Worm (Caenorhabditis elegans) whole organism, L1 larva: Measurements from ENCODE around the gene twk-4.

Experiments used
- ceh-63 ChIP-seq: fragments of 200-800 bp; sonication (Bioruptor generic); optimal IDR thresholded peaks from 2 replicates; lab custom pipeline; 2018; ENCODE audit warnings: mild to moderate bottlenecking, missing genetic modification characterization, missing compliant biosample characterization
- ceh-88 ChIP-seq: fragments of 200-800 bp; sonication (Bioruptor generic); IDR thresholded peaks from 2 replicates; pipeline ENCODE4 v1.3.6; 2022; ENCODE audit warnings: missing genetic modification characterization, missing compliant biosample characterization
- ceh-90 ChIP-seq: sonication (generic microtip); optimal IDR thresholded peaks from 2 replicates; lab custom pipeline; 2016; ENCODE audit warnings: missing genetic modification characterization, missing compliant biosample characterization
- ces-1 ChIP-seq: fragments of 150-350 bp; optimal IDR thresholded peaks from 2 replicates; lab custom pipeline; 2014; ENCODE audit warnings: missing biosample characterization, missing genetic modification reagents, missing genetic modification characterization
- dpl-1 ChIP-seq, 3 experiments: fragments of 150-350 bp in 2 of 3; sonication (generic microtip) in 1 of 3; optimal IDR thresholded peaks; 2 replicates each; lab custom pipeline; 2014 to 2017; ENCODE audit warnings: missing biosample characterization in 3 of 3, missing genetic modification characterization in 3 of 3, missing genetic modification reagents in 3 of 3
- efl-1 ChIP-seq, 4 experiments: fragments of 150-350 bp; optimal IDR thresholded peaks in 3 of 4; peaks in 1 of 4; 1 replicate in 1 of 4; 2 replicates in 3 of 4; lab custom pipeline; 2014; ENCODE audit warnings: missing biosample characterization in 2 of 4, missing genetic modification characterization in 2 of 4, missing genetic modification reagents in 2 of 4
- egl-13 ChIP-seq: sonication (generic microtip); optimal IDR thresholded peaks from 2 replicates; lab custom pipeline; 2016; ENCODE audit warnings: missing genotype, missing genetic modification reagents, missing genetic modification characterization, missing compliant biosample characterization
- elt-2 ChIP-seq: sonication (generic microtip); optimal IDR thresholded peaks from 2 replicates; lab custom pipeline; 2016; ENCODE audit warnings: missing genetic modification characterization, mild to moderate bottlenecking, inconsistent platforms, missing compliant biosample characterization, missing genetic modification reagents
- elt-3 ChIP-seq, 6 experiments: fragments of 150-350 bp in 1 of 6; sonication (generic microtip); optimal IDR thresholded peaks; 2 replicates each; lab custom pipeline; 2017 to 2018; ENCODE audit warnings: missing biosample characterization in 6 of 6, missing genetic modification characterization in 6 of 6, inconsistent platforms in 1 of 6
- fkh-10 ChIP-seq: sonication (generic microtip); optimal IDR thresholded peaks from 2 replicates; lab custom pipeline; 2017; ENCODE audit warnings: missing biosample characterization, missing genetic modification reagents, missing genetic modification characterization
- fkh-8 ChIP-seq: sonication (generic microtip); optimal IDR thresholded peaks from 2 replicates; lab custom pipeline; 2016; ENCODE audit warnings: mild to moderate bottlenecking, missing genetic modification characterization, missing compliant biosample characterization
- fos-1 ChIP-seq: fragments of 150-350 bp; optimal IDR thresholded peaks from 2 replicates; lab custom pipeline; 2014; ENCODE audit warnings: missing biosample characterization, missing genetic modification characterization
- grh-1 ChIP-seq: fragments of 200-800 bp; sonication (Bioruptor generic); IDR thresholded peaks from 2 replicates; pipeline ENCODE4 v1.3.6; 2022; ENCODE audit warnings: missing genetic modification reagents, missing genetic modification characterization, missing compliant biosample characterization
- hlh-17 ChIP-seq: fragments of 200-800 bp; sonication (Bioruptor generic); optimal IDR thresholded peaks from 2 replicates; lab custom pipeline; 2018; ENCODE audit warnings: missing genetic modification characterization, mild to moderate bottlenecking, missing compliant biosample characterization, moderate library complexity, borderline replicate concordance
- lin-14 ChIP-seq: fragments of 200-800 bp; sonication (Bioruptor generic); optimal IDR thresholded peaks from 2 replicates; lab custom pipeline; 2018; ENCODE audit warnings: mild to moderate bottlenecking, missing genetic modification characterization, moderate library complexity, missing compliant biosample characterization
- lin-35 ChIP-seq, 2 experiments: fragments of 150-350 bp; optimal IDR thresholded peaks; 2 replicates each; lab custom pipeline; 2014; ENCODE audit warnings: missing biosample characterization in 2 of 2, missing genetic modification characterization in 2 of 2, missing genetic modification reagents in 2 of 2
- lin-39 ChIP-seq: fragments of 150-350 bp; optimal IDR thresholded peaks from 2 replicates; lab custom pipeline; 2014; ENCODE audit warnings: missing biosample characterization, missing genetic modification reagents, missing genetic modification characterization
- lir-3 ChIP-seq: sonication (generic microtip); optimal IDR thresholded peaks from 2 replicates; lab custom pipeline; 2016; ENCODE audit warnings: mild to moderate bottlenecking, missing genetic modification characterization, moderate library complexity, missing compliant biosample characterization; ENCODE audit not compliant: poor library complexity
- lsy-2 ChIP-seq, 2 experiments: fragments of 150-350 bp; optimal IDR thresholded peaks; 2 replicates each; lab custom pipeline; 2014; ENCODE audit warnings: missing biosample characterization in 2 of 2, missing genetic modification characterization in 2 of 2
- mab-9 ChIP-seq: fragments of 200-800 bp; sonication (Bioruptor generic); IDR thresholded peaks from 2 replicates; pipeline ENCODE4 v1.3.6; 2022; ENCODE audit warnings: missing genetic modification reagents, missing genetic modification characterization, missing compliant biosample characterization
- mdl-1 ChIP-seq, 2 experiments: fragments of 150-350 bp; optimal IDR thresholded peaks; 2 replicates each; lab custom pipeline; 2014 to 2017; ENCODE audit warnings: missing biosample characterization in 2 of 2, missing genetic modification characterization in 2 of 2, inconsistent platforms in 1 of 2
- nhr-11 ChIP-seq: fragments of 150-350 bp; optimal IDR thresholded peaks from 2 replicates; lab custom pipeline; 2014; ENCODE audit warnings: missing biosample characterization, missing genetic modification characterization
- nhr-12 ChIP-seq: sonication (generic microtip); optimal IDR thresholded peaks from 2 replicates; lab custom pipeline; 2017; ENCODE audit warnings: missing biosample characterization, missing genetic modification characterization
- nhr-19 ChIP-seq: fragments of 200-800 bp; sonication (Bioruptor generic); conservative IDR thresholded peaks from 2 replicates; pipeline ENCODE4 v1.3.6; 2022; ENCODE audit warnings: missing genetic modification characterization, missing compliant biosample characterization
- nhr-20 ChIP-seq: sonication (generic microtip); optimal IDR thresholded peaks from 2 replicates; lab custom pipeline; 2016; ENCODE audit warnings: mild to moderate bottlenecking, missing genetic modification characterization, missing compliant biosample characterization
- nhr-237 ChIP-seq: fragments of 150-350 bp; optimal IDR thresholded peaks from 2 replicates; lab custom pipeline; 2014; ENCODE audit warnings: missing biosample characterization, missing genetic modification characterization
- nhr-71 ChIP-seq: sonication (generic microtip); optimal IDR thresholded peaks from 2 replicates; lab custom pipeline; 2016; ENCODE audit warnings: mild to moderate bottlenecking, missing genetic modification characterization, moderate library complexity, missing compliant biosample characterization
- nhr-77 ChIP-seq: fragments of 150-350 bp; optimal IDR thresholded peaks from 2 replicates; lab custom pipeline; 2014; ENCODE audit warnings: missing biosample characterization, missing genetic modification characterization
- nhr-85 ChIP-seq: sonication (generic microtip); peaks from one replicate; lab custom pipeline; 2016; ENCODE audit warnings: missing genetic modification characterization, inconsistent platforms, missing compliant biosample characterization
- nhr-90 ChIP-seq: sonication (generic microtip); optimal IDR thresholded peaks from 2 replicates; lab custom pipeline; 2016; ENCODE audit warnings: mild to moderate bottlenecking, missing genetic modification characterization, missing compliant biosample characterization; ENCODE audit not compliant: poor library complexity
- pqm-1 ChIP-seq: sonication (generic microtip); optimal IDR thresholded peaks from 3 replicates; lab custom pipeline; 2017; ENCODE audit warnings: missing biosample characterization, missing genetic modification characterization
- rnt-1 ChIP-seq: sonication (generic microtip); optimal IDR thresholded peaks from 2 replicates; lab custom pipeline; 2016; ENCODE audit warnings: mild to moderate bottlenecking, missing genetic modification characterization, moderate library complexity, missing compliant biosample characterization
- snpc-4 ChIP-seq: fragments of 150-350 bp; optimal IDR thresholded peaks from 2 replicates; lab custom pipeline; 2014; ENCODE audit warnings: missing biosample characterization, missing genetic modification characterization
- snu-23 ChIP-seq: sonication (generic microtip); optimal IDR thresholded peaks from 2 replicates; lab custom pipeline; 2016; ENCODE audit warnings: missing genetic modification characterization, missing compliant biosample characterization
- sox-4 ChIP-seq: sonication (generic microtip); optimal IDR thresholded peaks from 2 replicates; lab custom pipeline; 2016; ENCODE audit warnings: missing genetic modification characterization, missing compliant biosample characterization
- sup-37 ChIP-seq: fragments of 200-800 bp; sonication (Bioruptor generic); optimal IDR thresholded peaks from 2 replicates; lab custom pipeline; 2018; ENCODE audit warnings: mild to moderate bottlenecking, missing genetic modification characterization, missing compliant biosample characterization
- swsn-7 ChIP-seq: sonication (generic microtip); optimal IDR thresholded peaks from 2 replicates; lab custom pipeline; 2016; ENCODE audit warnings: missing genetic modification characterization, missing compliant biosample characterization
- tbx-2 ChIP-seq: sonication (generic microtip); optimal IDR thresholded peaks from 2 replicates; lab custom pipeline; 2016; ENCODE audit warnings: missing genetic modification characterization, missing compliant biosample characterization
- unc-98 ChIP-seq: fragments of 200-800 bp; sonication (Bioruptor generic); IDR thresholded peaks from 2 replicates; pipeline ENCODE4 v1.3.6; 2022; ENCODE audit warnings: missing genetic modification characterization, missing compliant biosample characterization

twk-4 gene

DNA sequence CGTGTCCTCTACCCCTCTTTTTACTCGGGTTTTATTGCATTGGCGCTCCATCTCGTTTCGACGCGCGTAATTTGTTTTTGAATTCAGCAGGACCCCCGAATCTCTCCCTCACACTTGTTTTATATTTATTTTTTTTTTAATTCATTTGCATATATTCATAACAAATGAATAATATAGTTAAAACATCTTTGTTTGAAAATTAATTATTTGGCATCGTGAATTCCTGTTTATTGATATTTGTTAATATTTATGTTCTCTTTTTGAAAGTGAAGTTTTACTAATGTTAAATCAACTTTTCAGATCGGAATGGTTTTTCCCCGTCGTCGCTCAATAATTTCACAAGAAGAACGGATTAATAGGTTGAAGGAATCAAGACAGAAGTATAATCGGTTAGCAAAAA is 28.9 kb upstream of the twk-4 start, which contains the start of gene ZK1067.3:
Gene ZK1067.3, plus strand, starts transcription at position 301 of the 400 bp plus-strand sequence.
- TF ChIP-seq lin-35 (GFP tag; optimal IDR thresholded peaks at IDR 0.05; lab: Kevin White, UChicago): peak in 1 of 2 experiments; percentile 5
- peak in 1 of 3 experiments; percentile 23 for TF ChIP-seq dpl-1 (GFP tag; optimal IDR thresholded peaks at IDR 0.05; lab: Kevin White, UChicago)
- TF ChIP-seq fkh-10: no peak

DNA sequence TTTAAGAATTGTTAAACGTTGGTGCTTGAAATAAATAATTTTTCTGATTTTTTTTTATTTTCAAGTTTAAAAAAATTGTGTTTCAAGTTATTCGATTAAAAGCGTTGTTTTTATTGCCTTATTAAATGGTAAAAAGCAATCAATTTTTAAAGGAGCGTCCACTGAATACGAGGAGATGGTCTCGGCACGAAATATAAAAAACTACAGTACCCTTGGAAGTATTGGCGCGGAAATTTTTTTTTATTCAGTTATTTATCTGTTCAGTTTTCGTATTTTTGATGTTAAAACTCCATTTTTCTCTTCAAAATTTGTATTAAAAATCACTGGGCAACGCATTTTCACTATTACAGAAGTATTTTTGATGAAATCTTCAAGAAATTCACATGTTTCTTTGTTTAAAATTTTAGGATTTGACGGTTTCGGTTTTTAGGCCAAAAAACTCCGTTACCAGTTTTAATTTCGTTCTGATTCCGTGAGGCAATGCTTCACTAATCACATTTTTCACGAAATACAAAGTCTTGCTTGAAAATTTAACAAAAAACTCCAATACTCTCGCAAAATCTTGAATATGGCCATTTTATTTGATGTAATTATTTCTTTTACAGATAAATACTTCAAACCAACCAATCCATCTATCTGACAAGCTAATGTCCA is 19.1 kb upstream of the twk-4 start, which contains the start of gene znfx-1:
Gene znfx-1, plus strand, starts transcription at position 604 of the 654 bp plus-strand sequence.
- TF ChIP-seq nhr-11: no peak
- TF ChIP-seq ceh-90: no peak
- TF ChIP-seq snpc-4 (tag; lab: Kevin White, UChicago): no peak
- TF ChIP-seq lin-39: no peak
- no peak for TF ChIP-seq sox-4
- no peak for TF ChIP-seq lin-14
- no peak for TF ChIP-seq grh-1
- TF ChIP-seq ceh-88: no peak
- TF ChIP-seq nhr-12 (tag; lab: Kevin White, UChicago): no peak
- no peak for TF ChIP-seq ceh-63 (GFP tag; lab: Kevin White, UChicago)
- TF ChIP-seq ces-1 (GFP tag; lab: Kevin White, UChicago): no peak
- no peak for TF ChIP-seq pqm-1 (tag; lab: Kevin White, UChicago)
- no peak for TF ChIP-seq nhr-19 (GFP tag; lab: Robert Waterston, UW)
- TF ChIP-seq snu-23 (GFP tag; lab: Kevin White, UChicago): no peak
- no peak for TF ChIP-seq nhr-237 (tag; lab: Kevin White, UChicago)
- TF ChIP-seq elt-3 (tag; optimal IDR thresholded peaks at IDR 0.05; lab: Kevin White, UChicago): no peak
- no peak for TF ChIP-seq nhr-77 (tag; lab: Kevin White, UChicago)
- TF ChIP-seq lsy-2 (tag; optimal IDR thresholded peaks at IDR 0.05; lab: Kevin White, UChicago): no peak

DNA sequence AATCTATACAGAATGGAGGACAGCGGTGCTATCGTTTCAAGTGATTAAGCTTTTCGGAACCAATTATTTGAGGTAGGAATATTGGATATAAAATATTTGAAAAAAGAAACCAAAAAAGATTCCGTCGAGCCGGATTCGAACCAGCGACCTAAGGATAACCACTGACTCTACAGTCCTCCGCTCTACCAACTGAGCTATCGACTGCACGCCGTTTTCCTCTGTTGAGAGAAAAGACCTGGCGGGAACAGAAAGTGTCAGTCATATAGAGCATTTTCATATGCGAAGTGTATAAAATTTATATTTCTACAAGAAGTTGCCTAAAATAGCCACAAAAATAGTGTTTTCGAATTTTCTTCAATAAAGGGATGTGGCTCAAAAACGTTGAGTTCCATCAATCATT is 17.6 kb upstream of the twk-4 start:
- TF ChIP-seq mdl-1 (tag; optimal IDR thresholded peaks at IDR 0.05; lab: Kevin White, UChicago) (no peak), elt-2 (tag; lab: Kevin White, UChicago) (peak; percentile 53), nhr-11 (no peak), unc-98 (GFP tag; lab: Robert Waterston, UW) (no peak), nhr-71 (tag; lab: Kevin White, UChicago) (no peak), efl-1 (optimal IDR thresholded peaks at IDR 0.05; lab: Kevin White, UChicago) (peak in 1 of 2 experiments; percentile 32), efl-1 (GFP tag; optimal IDR thresholded peaks at IDR 0.05 in 1 of 2; lab: Kevin White, UChicago) (no peak), nhr-85 (tag; lab: Kevin White, UChicago) (peak; percentile 58), fkh-8 (tag; lab: Kevin White, UChicago) (no peak), lin-35 (GFP tag; optimal IDR thresholded peaks at IDR 0.05; lab: Kevin White, UChicago) (peak in 1 of 2 experiments; percentile 28), sup-37 (GFP tag; lab: Kevin White, UChicago) (no peak), tbx-2 (tag; lab: Kevin White, UChicago) (no peak), snu-23 (GFP tag; lab: Kevin White, UChicago) (peak; percentile 42), swsn-7 (peak; percentile 14), fos-1 (tag; lab: Kevin White, UChicago) (no peak), lir-3 (no peak), nhr-20 (tag; lab: Kevin White, UChicago) (peak; percentile 43), nhr-90 (peak; percentile 42), rnt-1 (tag; lab: Kevin White, UChicago) (peak; percentile 20), hlh-17 (GFP tag; lab: Kevin White, UChicago) (no peak), mab-9 (GFP tag; lab: Robert Waterston, UW) (no peak), egl-13 (no peak), dpl-1 (GFP tag; optimal IDR thresholded peaks at IDR 0.05; lab: Kevin White, UChicago) (no peak), ceh-88 (no peak), snpc-4 (tag; lab: Kevin White, UChicago) (peak; percentile 92)
